Fruit fly (Drosophila melanogaster): Measurements from ENCODE around the gene CG42446.

DNA sequence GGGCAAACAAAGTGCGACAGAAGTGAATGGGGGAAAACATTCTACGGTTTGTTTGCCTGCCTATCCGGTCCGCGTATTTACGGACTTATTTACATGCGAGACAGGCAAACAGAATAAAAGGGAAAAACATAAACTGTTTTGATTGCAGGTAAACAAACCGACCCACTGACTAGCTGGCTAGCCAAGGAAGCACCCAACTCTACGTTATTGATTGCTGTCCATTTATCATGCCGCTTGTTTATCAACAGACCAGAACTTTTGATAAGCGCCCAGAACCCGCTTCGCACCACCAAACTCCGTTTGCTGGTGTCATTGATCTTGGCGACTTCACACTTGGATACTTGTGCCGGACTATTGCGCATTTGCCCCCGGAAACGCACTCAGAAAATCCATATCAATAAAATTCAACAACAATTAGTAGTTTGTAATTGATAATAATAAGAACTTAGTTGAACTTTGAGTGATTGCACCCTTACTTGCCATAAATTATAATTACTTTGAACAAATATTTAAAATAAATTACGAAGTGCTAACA lies 28.0 kb downstream of the CG42446 start:
- TF ChIP-seq CG32006 (GFP tag; optimal IDR thresholded peaks at IDR 0.05): peak; percentile 18
- peak; percentile 97 for TF ChIP-seq fkh (GFP tag; optimal IDR thresholded peaks at IDR 0.05)
- peak; percentile 16; the same call in 2 of the 3 replicates for TF ChIP-seq CG6163 (GFP tag; IDR thresholded peaks at IDR 0.05)
- TF ChIP-seq Eip78C (GFP tag): peak; percentile 78
- no peak for TF ChIP-seq Lpt (GFP tag; optimal IDR thresholded peaks at IDR 0.05)
- no peak for TF ChIP-seq CG7368 (GFP tag; optimal IDR thresholded peaks at IDR 0.05)
